Worm (Caenorhabditis elegans): ENCODE measurements around the gene C14A6.6.

DNA sequence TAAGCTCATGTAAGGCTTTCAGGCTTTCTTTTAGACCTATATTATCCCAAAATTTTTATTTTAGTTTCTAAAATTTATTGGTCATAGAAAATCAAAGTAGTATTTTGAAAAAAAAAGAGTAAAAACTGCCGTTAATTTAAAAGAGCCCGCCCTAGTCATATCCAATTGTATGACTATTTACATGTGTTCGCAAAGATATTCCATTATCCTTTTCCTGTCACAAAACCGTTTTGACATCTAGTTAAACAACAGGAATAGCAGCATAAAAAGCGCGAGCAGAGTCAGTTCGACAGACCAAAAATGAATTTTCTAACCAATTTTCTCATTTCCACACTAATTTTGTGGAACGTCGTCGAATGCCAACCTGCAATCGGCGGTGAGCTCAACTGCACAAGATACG, 27.9 kb upstream of the C14A6.6 start, which contains the start of gene F16H6.3:
- TF ChIP-seq him-1 (tag; optimal IDR thresholded peaks at IDR 0.05) (no peak), dao-5 (tag; optimal IDR thresholded peaks at IDR 0.05) (no peak), W03F9.2 (tag; optimal IDR thresholded peaks at IDR 0.05) (no peak)

Data from whole organism, L4/young adult.